Worm (Caenorhabditis elegans) whole organism, L2 larva: ENCODE measurements around the gene fbxb-45.

Experiments used
- F13H6.1 ChIP-seq: sonication (generic microtip); optimal IDR thresholded peaks from 2 replicates; lab custom pipeline; 2016; ENCODE audit warnings: missing genetic modification characterization, missing compliant biosample characterization
- R02D3.7 ChIP-seq: fragments of 150-350 bp; optimal IDR thresholded peaks from 2 replicates; lab custom pipeline; 2014; ENCODE audit warnings: missing biosample characterization, missing genetic modification characterization
- ama-1 ChIP-seq: fragments of 150-350 bp; optimal IDR thresholded peaks from 2 replicates; lab custom pipeline; 2018; ENCODE audit warnings: inconsistent platforms
- ceh-16 ChIP-seq: fragments of 150-350 bp; optimal IDR thresholded peaks from 2 replicates; lab custom pipeline; 2014; ENCODE audit warnings: missing biosample characterization, missing genetic modification characterization
- elt-1 ChIP-seq: fragments of 150-350 bp; optimal IDR thresholded peaks from 2 replicates; lab custom pipeline; 2014; ENCODE audit warnings: missing biosample characterization, missing genetic modification characterization
- lin-11 ChIP-seq: fragments of 150-350 bp; sonication (generic microtip); optimal IDR thresholded peaks from 2 replicates; lab custom pipeline; 2014; ENCODE audit warnings: missing biosample characterization, missing genetic modification characterization, inconsistent platforms, mixed read lengths
- lin-13 ChIP-seq: fragments of 150-350 bp; optimal IDR thresholded peaks from 2 replicates; lab custom pipeline; 2014; ENCODE audit warnings: missing biosample characterization, missing genetic modification reagents, missing genetic modification characterization
- mdl-1 ChIP-seq, 2 experiments: fragments of 150-350 bp in 1 of 2; sonication (generic microtip) in 1 of 2; optimal IDR thresholded peaks; 2 replicates each; lab custom pipeline; 2017; ENCODE audit warnings: missing biosample characterization in 2 of 2, missing genetic modification characterization in 2 of 2
- nhr-237 ChIP-seq: fragments of 150-350 bp; optimal IDR thresholded peaks from 2 replicates; lab custom pipeline; 2014; ENCODE audit warnings: missing biosample characterization, missing genetic modification characterization
- skn-1 ChIP-seq: sonication (generic microtip); optimal IDR thresholded peaks from 2 replicates; lab custom pipeline; 2017; ENCODE audit warnings: missing biosample characterization, missing genetic modification characterization
- snpc-4 ChIP-seq: fragments of 150-350 bp; optimal IDR thresholded peaks from 2 replicates; lab custom pipeline; 2014; ENCODE audit warnings: missing biosample characterization, missing genetic modification characterization
- ztf-4 ChIP-seq: fragments of 150-350 bp; optimal IDR thresholded peaks from 2 replicates; lab custom pipeline; 2014; ENCODE audit warnings: missing biosample characterization, missing genetic modification characterization

- TF ChIP-seq lin-11 (no peak), F13H6.1 (no peak), ama-1 (no peak), elt-1 (tag; lab: Kevin White, UChicago) (no peak), nhr-237 (tag; lab: Kevin White, UChicago) (no peak), ztf-4 (tag; lab: Kevin White, UChicago) (no peak), mdl-1 (tag; optimal IDR thresholded peaks at IDR 0.05; lab: Kevin White, UChicago) (no peak), R02D3.7 (tag; lab: Kevin White, UChicago) (no peak), skn-1 (no peak), ceh-16 (tag; lab: Kevin White, UChicago) (no peak), snpc-4 (tag; lab: Kevin White, UChicago) (no peak), lin-13 (GFP tag; lab: Kevin White, UChicago) (no peak)
Observed at ce11 chrII:1071432-1071831, 27.6 kb upstream of the fbxb-45 start.
